Worm (Caenorhabditis elegans) whole organism, L2 larva: ENCODE measurements around the gene nuo-3.

Experiments used
- F13H6.1 ChIP-seq: sonication (generic microtip); optimal IDR thresholded peaks from 2 replicates; lab custom pipeline; 2016; ENCODE audit warnings: missing genetic modification characterization, missing compliant biosample characterization
- ceh-82 ChIP-seq: fragments of 150-350 bp; optimal IDR thresholded peaks from 2 replicates; lab custom pipeline; 2014; ENCODE audit warnings: missing biosample characterization, missing genetic modification characterization
- sma-9 ChIP-seq, 2 experiments: fragments of 150-350 bp in 1 of 2; sonication (generic microtip) in 1 of 2; optimal IDR thresholded peaks; 2 replicates each; lab custom pipeline; 2014 to 2016; ENCODE audit warnings: missing genetic modification characterization in 2 of 2, mild to moderate bottlenecking in 1 of 2, missing biosample characterization in 1 of 2, missing compliant biosample characterization in 1 of 2, missing genetic modification reagents in 1 of 2, moderate library complexity in 1 of 2
- unc-62 ChIP-seq: fragments of 150-350 bp; optimal IDR thresholded peaks from 2 replicates; lab custom pipeline; 2014; ENCODE audit warnings: missing biosample characterization, missing genetic modification reagents, missing genetic modification characterization

DNA sequence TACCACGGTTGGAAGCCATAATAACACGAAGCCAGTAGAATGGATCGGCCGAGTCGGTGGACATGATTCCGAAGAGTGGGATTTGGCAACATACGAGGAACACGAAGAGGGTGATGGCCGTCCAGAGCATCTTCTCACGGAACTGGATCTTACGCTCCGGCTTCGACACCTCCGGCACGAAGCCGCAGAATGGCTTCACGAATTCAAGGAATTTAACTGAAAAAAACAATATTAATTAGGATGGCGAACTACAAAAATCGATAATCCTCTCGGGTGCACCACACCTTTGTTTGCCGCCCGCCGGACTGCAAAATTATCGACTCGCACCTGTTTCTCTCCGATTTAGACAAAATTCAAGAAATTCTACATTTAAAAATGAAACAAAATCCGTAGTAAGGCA is 26.9 kb upstream of the nuo-3 start:
- TF ChIP-seq sma-9 (GFP tag; optimal IDR thresholded peaks at IDR 0.05; lab: Kevin White, UChicago) (no peak), sma-9 (tag; optimal IDR thresholded peaks at IDR 0.05; lab: Kevin White, UChicago) (no peak), ceh-82 (tag; lab: Kevin White, UChicago) (no peak), F13H6.1 (tag; lab: Kevin White, UChicago) (no peak), unc-62 (GFP tag; lab: Kevin White, UChicago) (no peak)
